Fruit fly (Drosophila melanogaster) whole organism, embryonic: ENCODE data around the gene CG34348.
A peak's percentile ranks its signal among the peaks of the same experiment; 100 is the strongest.

ENCODE experiments used
- Atf-2 ChIP-seq: fragments of 200-800 bp; sonication (Bioruptor generic); optimal IDR thresholded peaks from 2 replicates; lab custom pipeline; 2016; ENCODE audit warnings: missing biosample characterization, missing genetic modification characterization
- Atf6 ChIP-seq: fragments of 200-800 bp; sonication (Bioruptor generic); IDR thresholded peaks from 2 replicates; pipeline ENCODE4 v1.3.6; 2022; ENCODE audit warnings: missing biosample characterization, missing genetic modification characterization
- CG10431 ChIP-seq: fragments of 200-800 bp; sonication (Bioruptor generic); optimal IDR thresholded peaks from 3 replicates; lab custom pipeline; 2018; ENCODE audit warnings: missing biosample characterization, mild to moderate bottlenecking, missing genetic modification characterization
- CG11398 ChIP-seq: fragments of 200-800 bp; sonication (Bioruptor generic); optimal IDR thresholded peaks from 2 replicates; lab custom pipeline; 2016; ENCODE audit warnings: missing biosample characterization, missing genetic modification characterization
- CG11456 ChIP-seq: fragments of 200-800 bp; sonication (Bioruptor generic); IDR thresholded peaks from 3 replicates; pipeline ENCODE4 v1.3.6; 2022; ENCODE audit warnings: missing biosample characterization, missing genetic modification characterization
- CG12299 ChIP-seq: fragments of 200-800 bp; sonication (Bioruptor generic); optimal IDR thresholded peaks from 2 replicates; lab custom pipeline; 2018; ENCODE audit warnings: missing biosample characterization, mild to moderate bottlenecking, missing genetic modification characterization
- CG15073 ChIP-seq: fragments of 200-800 bp; sonication (Bioruptor generic); optimal IDR thresholded peaks from 2 replicates; lab custom pipeline; 2016; ENCODE audit warnings: missing biosample characterization, missing genetic modification characterization
- CG17186 ChIP-seq: fragments of 200-800 bp; sonication (Bioruptor generic); optimal IDR thresholded peaks from 3 replicates; lab custom pipeline; 2017; ENCODE audit warnings: missing biosample characterization, missing genetic modification reagents, missing genetic modification characterization
- CG18011 ChIP-seq: fragments of 200-800 bp; sonication (Bioruptor generic); optimal IDR thresholded peaks from 2 replicates; lab custom pipeline; 2017; ENCODE audit warnings: missing biosample characterization, missing genetic modification characterization, mild to moderate bottlenecking, moderate library complexity, missing genotype
- CG18764 ChIP-seq: fragments of 200-800 bp; sonication (Bioruptor generic); optimal IDR thresholded peaks from 3 replicates; lab custom pipeline; 2016; ENCODE audit warnings: missing biosample characterization, missing genetic modification characterization
- CG3281 ChIP-seq: fragments of 200-800 bp; sonication (Bioruptor generic); optimal IDR thresholded peaks from 3 replicates; lab custom pipeline; 2017; ENCODE audit warnings: missing biosample characterization, mild to moderate bottlenecking, missing genetic modification characterization
- CG33557 ChIP-seq: fragments of 200-800 bp; sonication (Bioruptor generic); optimal IDR thresholded peaks from 2 replicates; lab custom pipeline; 2019; ENCODE audit warnings: missing biosample characterization, mild to moderate bottlenecking, missing genetic modification characterization, moderate library complexity
- CG34376 ChIP-seq: fragments of 200-800 bp; sonication (Bioruptor generic); optimal IDR thresholded peaks from 2 replicates; lab custom pipeline; 2018; ENCODE audit warnings: missing biosample characterization, mild to moderate bottlenecking, missing genetic modification characterization
- CG6854 ChIP-seq: fragments of 200-800 bp; sonication (Bioruptor generic); optimal IDR thresholded peaks from 3 replicates; lab custom pipeline; 2017; ENCODE audit warnings: missing biosample characterization, mild to moderate bottlenecking, missing genetic modification characterization
- CG7987 ChIP-seq: fragments of 200-800 bp; sonication (Bioruptor generic); optimal IDR thresholded peaks from 2 replicates; lab custom pipeline; 2018; ENCODE audit warnings: missing biosample characterization, mild to moderate bottlenecking, missing genetic modification characterization, moderate library complexity
- CG8089 ChIP-seq: fragments of 200-800 bp; sonication (Bioruptor generic); optimal IDR thresholded peaks from 3 replicates; lab custom pipeline; 2016; ENCODE audit warnings: missing biosample characterization, missing genetic modification characterization
- CG8478 ChIP-seq: fragments of >200 bp; optimal IDR thresholded peaks from 2 replicates; lab custom pipeline; 2018
- CG9437 ChIP-seq: fragments of 200-800 bp; sonication (Bioruptor generic); optimal IDR thresholded peaks from 2 replicates; lab custom pipeline; 2018; ENCODE audit warnings: missing biosample characterization, mild to moderate bottlenecking, missing genetic modification characterization
- Dbx ChIP-seq: fragments of 200-800 bp; sonication (Bioruptor generic); IDR thresholded peaks from 3 replicates; pipeline ENCODE4 v1.3.6; 2022; ENCODE audit warnings: missing biosample characterization, missing genetic modification characterization
- Doc3 ChIP-seq: fragments of 200-800 bp; sonication (Bioruptor generic); IDR thresholded peaks from 3 replicates; pipeline ENCODE4 v1.3.6; 2022; ENCODE audit warnings: missing biosample characterization, missing genetic modification characterization; ENCODE audit not compliant: partially characterized antibody
- Drgx ChIP-seq: fragments of 200-800 bp; sonication (Bioruptor generic); IDR thresholded peaks from 2 replicates; pipeline ENCODE4 v1.3.6; 2022; ENCODE audit warnings: missing biosample characterization, missing genetic modification characterization
- Elba2 ChIP-seq: fragments of 200-800 bp; sonication (Bioruptor generic); optimal IDR thresholded peaks from 3 replicates; lab custom pipeline; 2016; ENCODE audit warnings: missing biosample characterization, missing genetic modification characterization
- Hey ChIP-seq: fragments of 200-800 bp; sonication (Bioruptor generic); optimal IDR thresholded peaks from 3 replicates; lab custom pipeline; 2018; ENCODE audit warnings: missing biosample characterization, mild to moderate bottlenecking, missing genetic modification characterization
- Jarid2 ChIP-seq: fragments of 200-800 bp; sonication (Bioruptor generic); optimal IDR thresholded peaks from 3 replicates; lab custom pipeline; 2017; ENCODE audit warnings: mild to moderate bottlenecking, missing biosample characterization, missing genetic modification reagents, missing genetic modification characterization
- Lim3 ChIP-seq: fragments of 200-800 bp; sonication (Bioruptor generic); IDR thresholded peaks from 2 replicates; pipeline ENCODE4 v1.3.6; 2022; ENCODE audit warnings: missing biosample characterization, missing genetic modification characterization
- Mad ChIP-seq: fragments of 200-800 bp; sonication (Bioruptor generic); optimal IDR thresholded peaks from 2 replicates; lab custom pipeline; 2016; ENCODE audit warnings: missing biosample characterization, missing genetic modification characterization
- Taf1 ChIP-seq: fragments of 200-800 bp; sonication (Bioruptor generic); IDR thresholded peaks from 2 replicates; pipeline ENCODE4 v1.3.6; 2022; ENCODE audit warnings: missing biosample characterization, missing genetic modification characterization
- Usf ChIP-seq: fragments of 200-800 bp; sonication (Bioruptor generic); optimal IDR thresholded peaks from 2 replicates; lab custom pipeline; 2017; ENCODE audit warnings: missing genotype, missing biosample characterization, missing genetic modification characterization
- btn ChIP-seq: fragments of 200-800 bp; sonication (Bioruptor generic); optimal IDR thresholded peaks from 2 replicates; lab custom pipeline; 2016; ENCODE audit warnings: missing biosample characterization, missing genetic modification characterization
- cas ChIP-seq: fragments of 200-800 bp; sonication (Bioruptor generic); IDR thresholded peaks from 2 replicates; pipeline ENCODE4 v1.3.6; 2022; ENCODE audit warnings: missing biosample characterization, missing genetic modification characterization
- corto ChIP-seq: fragments of 200-800 bp; sonication (Bioruptor generic); optimal IDR thresholded peaks from 2 replicates; lab custom pipeline; 2016; ENCODE audit warnings: missing biosample characterization, mild to moderate bottlenecking, missing genetic modification characterization, moderate library complexity
- fd64A ChIP-seq: fragments of 200-800 bp; sonication (Bioruptor generic); optimal IDR thresholded peaks from 3 replicates; lab custom pipeline; 2018; ENCODE audit warnings: missing biosample characterization, mild to moderate bottlenecking, missing genetic modification characterization
- ind ChIP-seq: fragments of 200-800 bp; sonication (Bioruptor generic); optimal IDR thresholded peaks from 3 replicates; lab custom pipeline; 2016; ENCODE audit warnings: missing biosample characterization, missing genetic modification characterization
- inv ChIP-seq: fragments of 200-800 bp; sonication (Bioruptor generic); IDR thresholded peaks from 2 replicates; pipeline ENCODE4 v1.3.6; 2022; ENCODE audit warnings: missing biosample characterization, missing genetic modification characterization; ENCODE audit not compliant: partially characterized antibody
- klu ChIP-seq: fragments of 200-800 bp; sonication (Bioruptor generic); IDR thresholded peaks from 2 replicates; pipeline ENCODE4 v1.3.6; 2022; ENCODE audit warnings: missing biosample characterization, missing genetic modification characterization
- mld ChIP-seq: fragments of 200-800 bp; sonication (Bioruptor generic); IDR thresholded peaks from 3 replicates; pipeline ENCODE4 v1.3.6; 2022; ENCODE audit warnings: missing biosample characterization, missing genetic modification characterization; ENCODE audit not compliant: partially characterized antibody
- nau ChIP-seq: fragments of 200-800 bp; sonication (Bioruptor generic); optimal IDR thresholded peaks from 3 replicates; lab custom pipeline; 2017; ENCODE audit warnings: missing biosample characterization, mild to moderate bottlenecking, missing genetic modification characterization, missing genetic modification reagents
- odd ChIP-seq: fragments of 200-800 bp; sonication (Bioruptor generic); optimal IDR thresholded peaks from 2 replicates; lab custom pipeline; 2017; ENCODE audit warnings: missing biosample characterization, mild to moderate bottlenecking, missing genetic modification characterization
- rib ChIP-seq: fragments of 200-800 bp; sonication (Bioruptor generic); IDR thresholded peaks from 2 replicates; pipeline ENCODE4 v1.3.6; 2022; ENCODE audit warnings: missing biosample characterization, missing genetic modification characterization
- sisA ChIP-seq: fragments of 200-800 bp; sonication (Bioruptor generic); IDR thresholded peaks from 2 replicates; pipeline ENCODE4 v1.3.6; 2022; ENCODE audit warnings: missing biosample characterization, missing genetic modification characterization
- sqz ChIP-seq: fragments of 200-800 bp; sonication (Bioruptor generic); optimal IDR thresholded peaks from 3 replicates; lab custom pipeline; 2018; ENCODE audit warnings: missing biosample characterization, mild to moderate bottlenecking, missing genetic modification characterization
- sr ChIP-seq: fragments of 200-800 bp; sonication (Bioruptor generic); IDR thresholded peaks from 3 replicates; pipeline ENCODE4 v1.3.6; 2022; ENCODE audit warnings: missing biosample characterization, missing genetic modification characterization
- tgo ChIP-seq: fragments of 200-800 bp; sonication (Bioruptor generic); IDR thresholded peaks from 3 replicates; pipeline ENCODE4 v1.3.6; 2022; ENCODE audit warnings: missing biosample characterization, missing genetic modification characterization
- tna ChIP-seq: fragments of 200-800 bp; sonication (Bioruptor generic); IDR thresholded peaks from 2 replicates; pipeline ENCODE4 v1.3.6; 2022; ENCODE audit warnings: missing biosample characterization, missing genetic modification characterization; ENCODE audit not compliant: partially characterized antibody
- unc-4 ChIP-seq: fragments of 200-800 bp; sonication (Bioruptor generic); IDR thresholded peaks from 2 replicates; pipeline ENCODE4 v1.3.6; 2022; ENCODE audit warnings: missing biosample characterization, missing genetic modification characterization; ENCODE audit not compliant: partially characterized antibody
- vnd ChIP-seq: fragments of 200-800 bp; sonication (Bioruptor generic); IDR thresholded peaks from 3 replicates; pipeline ENCODE4 v1.3.6; 2022; ENCODE audit warnings: missing biosample characterization, missing genetic modification characterization; ENCODE audit not compliant: partially characterized antibody

The CG34348 gene

DNA sequence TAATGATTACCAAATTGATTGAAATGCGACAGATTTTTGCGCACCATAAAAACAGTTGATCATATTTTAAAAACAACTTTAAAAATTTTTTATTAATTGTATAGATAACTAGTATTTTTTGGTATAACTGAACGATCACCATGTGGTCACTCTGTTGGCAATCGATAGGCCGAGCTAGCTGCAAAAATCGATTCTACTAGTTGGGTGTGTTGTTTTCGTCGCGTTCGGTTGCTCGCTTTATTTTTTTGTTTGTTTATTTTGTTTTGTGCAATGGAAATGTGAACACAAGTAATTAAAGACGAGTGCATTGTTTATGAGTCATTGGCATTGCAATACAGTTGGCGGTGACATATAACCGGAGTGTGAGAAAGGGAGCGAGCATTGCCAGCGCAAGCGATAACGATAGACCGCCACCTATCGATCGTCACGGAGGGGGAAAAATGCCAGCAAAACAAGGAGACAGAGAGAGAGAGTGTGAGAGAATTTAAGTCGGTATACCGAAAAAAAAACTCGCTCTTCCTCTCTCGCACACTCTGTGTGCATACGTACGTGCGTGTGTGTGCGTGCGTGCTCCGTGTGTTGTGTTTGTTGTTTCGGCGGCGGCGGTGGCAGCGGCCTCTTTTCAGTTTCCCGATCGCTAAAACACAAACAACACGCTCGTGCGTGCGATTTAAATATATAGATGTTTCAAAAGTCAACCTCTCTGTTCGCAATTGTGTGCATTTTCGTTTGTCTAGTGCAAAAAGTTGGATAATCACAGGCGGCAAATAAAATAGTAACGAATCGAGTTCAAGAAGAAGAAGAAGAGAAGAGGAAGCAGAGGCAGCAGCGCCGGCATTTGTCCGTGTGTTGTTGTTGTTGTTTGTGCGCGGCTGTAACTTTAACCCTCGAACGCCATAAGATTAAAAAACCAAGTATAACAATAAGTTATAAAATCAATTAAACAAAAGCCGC, 50.1 kb downstream of the CG34348 start (continued):
- TF ChIP-seq vnd (GFP tag; lab: Robert Waterston, UW) (peak; percentile 68; the same call in 2 of the 3 replicates), rib (GFP tag; lab: Robert Waterston, UW) (peak; percentile 29; the same call in 1 of the 2 replicates), sisA (GFP tag; lab: Robert Waterston, UW) (no peak), Doc3 (GFP tag; lab: Robert Waterston, UW) (peak; percentile 69), tna (GFP tag; lab: Robert Waterston, UW) (peak; percentile 88), Mad (GFP tag; lab: Kevin White, UChicago) (no peak), Elba2 (no peak), CG11398 (GFP tag; lab: Kevin White, UChicago) (no peak), ind (GFP tag; lab: Kevin White, UChicago) (no peak), Atf-2 (GFP tag; lab: Kevin White, UChicago) (no peak), cas (GFP tag; lab: Robert Waterston, UW) (no peak), CG9437 (no peak), CG8089 (GFP tag; lab: Kevin White, UChicago) (no peak), unc-4 (GFP tag; lab: Robert Waterston, UW) (peak; percentile 62), CG17186 (GFP tag; lab: Kevin White, UChicago) (peak; percentile 6)
- TF ChIP-seq, all 482 proteins: peak for 94

DNA sequence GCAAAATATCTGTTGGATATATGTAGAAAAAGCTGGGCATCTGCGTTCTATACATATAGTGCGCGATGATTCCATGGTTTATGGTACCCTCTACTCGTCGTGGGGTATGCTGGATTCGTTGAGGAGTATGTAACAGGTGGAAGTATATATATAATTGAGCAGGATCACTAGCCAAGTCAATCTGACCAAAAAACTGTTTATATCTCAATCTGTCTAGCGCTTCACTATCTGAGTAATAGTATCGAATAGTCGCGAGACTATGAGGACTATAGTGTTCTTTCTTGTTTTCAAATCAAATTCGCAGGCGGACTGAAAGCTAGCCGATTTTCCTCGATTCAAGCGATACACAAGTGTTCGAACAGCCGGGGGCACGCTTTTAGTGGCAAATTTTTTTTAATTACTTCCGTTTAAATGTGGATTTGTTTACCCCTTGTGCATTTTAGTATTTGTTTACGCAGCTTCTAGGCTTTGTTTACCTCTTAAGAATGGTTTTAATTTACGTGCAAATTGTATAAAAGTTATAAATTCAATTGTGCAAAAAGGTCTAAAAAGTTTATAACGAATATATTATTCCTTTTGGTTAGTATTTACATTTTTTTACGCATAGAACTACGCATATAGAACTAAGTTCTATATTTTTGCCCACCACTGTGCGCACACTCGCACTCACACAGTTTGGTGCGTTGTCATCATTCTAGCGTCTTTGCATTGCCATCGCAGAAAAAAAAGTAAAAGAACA, 51.1 kb downstream of the CG34348 start:
- no peak for TF ChIP-seq CG10431 (GFP tag; lab: Kevin White, UChicago)
- no peak for TF ChIP-seq corto (GFP tag; lab: Kevin White, UChicago)
- TF ChIP-seq CG8478: no peak
- peak; percentile 32 for TF ChIP-seq CG33557 (GFP tag; lab: Kevin White, UChicago)
- TF ChIP-seq btn (GFP tag; lab: Kevin White, UChicago): no peak
- peak; percentile 43 for TF ChIP-seq sqz (GFP tag; lab: Kevin White, UChicago)
- peak; percentile 48; the same call in 1 of the 2 replicates for TF ChIP-seq Lim3 (GFP tag; lab: Robert Waterston, UW)
- TF ChIP-seq fd64A: peak; percentile 6
- no peak for TF ChIP-seq CG7987
- TF ChIP-seq Atf6 (GFP tag; lab: Robert Waterston, UW): peak; percentile 91
- peak; percentile 77 for TF ChIP-seq odd (GFP tag; lab: Kevin White, UChicago)
- no peak for TF ChIP-seq CG17186 (GFP tag; lab: Kevin White, UChicago)
- peak; percentile 57; the same call in 2 of the 3 replicates for TF ChIP-seq sr
- TF ChIP-seq tgo (GFP tag; lab: Robert Waterston, UW): peak; percentile 86
- peak; percentile 34 for TF ChIP-seq nau
- TF ChIP-seq Taf1 (GFP tag; lab: Robert Waterston, UW): peak; percentile 81
- no peak for TF ChIP-seq CG12299 (tag; lab: Kevin White, UChicago)
- peak; percentile 57 for TF ChIP-seq CG18764 (GFP tag; lab: Kevin White, UChicago)
- TF ChIP-seq Hey (tag; lab: Kevin White, UChicago): peak; percentile 5
- peak; percentile 31 for TF ChIP-seq CG34376 (GFP tag; lab: Kevin White, UChicago)
- TF ChIP-seq CG3281 (GFP tag; lab: Kevin White, UChicago): peak; percentile 83
- TF ChIP-seq Usf (GFP tag; lab: Kevin White, UChicago): peak; percentile 58
- TF ChIP-seq klu (GFP tag; lab: Robert Waterston, UW): peak; percentile 77
- TF ChIP-seq Drgx (GFP tag; lab: Robert Waterston, UW): peak; percentile 91
- TF ChIP-seq Jarid2 (GFP tag; lab: Kevin White, UChicago): peak; percentile 24
- TF ChIP-seq CG11456 (GFP tag; lab: Robert Waterston, UW): peak; percentile 94
- TF ChIP-seq CG6854: peak; percentile 35
- no peak for TF ChIP-seq inv
- peak; percentile 36 for TF ChIP-seq CG18011
- TF ChIP-seq CG15073 (GFP tag; lab: Kevin White, UChicago): peak; percentile 69
- TF ChIP-seq Dbx: peak; percentile 88
- 0 out of 3 replicates have a peak, but pooled peaks have one; percentile 26 for TF ChIP-seq mld (GFP tag; lab: Robert Waterston, UW)
